Fruit fly (Drosophila melanogaster) S2 (cell line): ENCODE results near the gene GstD10.

Experiments used
- CG8478 ChIP-seq: fragments of >200 bp; optimal IDR thresholded peaks from 2 replicates; lab custom pipeline; 2018
- CTCF ChIP-seq, 2 experiments: fragments of >200 bp; optimal IDR thresholded peaks; 2 replicates each; lab custom pipeline; 2018

dm6 chr3R:12382563-12382962, 17.0 kb upstream of the GstD10 start, which contains the start of gene CG10035:
- no peak for TF ChIP-seq CG8478 (lab: Kevin White, UChicago)
- no peak for TF ChIP-seq CTCF (optimal IDR thresholded peaks at IDR 0.05; lab: Kevin White, UChicago)
